Fruit fly (Drosophila melanogaster) S2 (cell line): ENCODE results near the gene CG4701.

Source experiments
- CG8478 ChIP-seq: fragments of >200 bp; optimal IDR thresholded peaks from 2 replicates; lab custom pipeline; 2018
- CTCF ChIP-seq, 2 experiments: fragments of >200 bp; optimal IDR thresholded peaks; 2 replicates each; lab custom pipeline; 2018

- TF ChIP-seq CG8478 (lab: Kevin White, UChicago) (no peak), CTCF (optimal IDR thresholded peaks at IDR 0.05; lab: Kevin White, UChicago) (no peak)
These were observed 35.6 kb upstream of the CG4701 start, which contains the start of gene CG42685 for dm6 chr2L:14730077-14730476.
